Worm (Caenorhabditis elegans) whole organism, L2 larva: ENCODE measurements around the gene sad-1.

Experiments
- C34F6.9 ChIP-seq: fragments of 150-350 bp; optimal IDR thresholded peaks from 2 replicates; lab custom pipeline; 2014; ENCODE audit warnings: missing biosample characterization, missing genetic modification characterization
- F13H6.1 ChIP-seq: sonication (generic microtip); optimal IDR thresholded peaks from 2 replicates; lab custom pipeline; 2016; ENCODE audit warnings: missing genetic modification characterization, missing compliant biosample characterization
- Y55F3AM.14 ChIP-seq: fragments of 200-800 bp; sonication (Bioruptor generic); optimal IDR thresholded peaks from 2 replicates; lab custom pipeline; 2018; ENCODE audit warnings: mild to moderate bottlenecking, missing genetic modification characterization, missing compliant biosample characterization
- ZK546.5 ChIP-seq: sonication (generic microtip); optimal IDR thresholded peaks from 2 replicates; lab custom pipeline; 2017; ENCODE audit warnings: missing biosample characterization, missing genetic modification characterization
- ama-1 ChIP-seq: fragments of 150-350 bp; optimal IDR thresholded peaks from 2 replicates; lab custom pipeline; 2018; ENCODE audit warnings: inconsistent platforms
- blmp-1 ChIP-seq: sonication (generic microtip); optimal IDR thresholded peaks from 2 replicates; lab custom pipeline; 2017; ENCODE audit warnings: missing genetic modification characterization, mild to moderate bottlenecking, missing compliant biosample characterization, antibody characterized with exemption, moderate library complexity; ENCODE audit not compliant: insufficient read depth
- ceh-82 ChIP-seq: fragments of 150-350 bp; optimal IDR thresholded peaks from 2 replicates; lab custom pipeline; 2014; ENCODE audit warnings: missing biosample characterization, missing genetic modification characterization
- crh-2 ChIP-seq: sonication (generic microtip); optimal IDR thresholded peaks from 2 replicates; lab custom pipeline; 2017; ENCODE audit warnings: missing biosample characterization, missing genetic modification characterization
- dmd-4 ChIP-seq: sonication (generic microtip); optimal IDR thresholded peaks from 2 replicates; lab custom pipeline; 2017; ENCODE audit warnings: missing biosample characterization, missing genetic modification characterization
- egl-27 ChIP-seq: sonication (generic microtip); optimal IDR thresholded peaks from 3 replicates; lab custom pipeline; 2017; ENCODE audit warnings: missing biosample characterization, missing genetic modification reagents, missing genetic modification characterization
- fos-1 ChIP-seq: fragments of 150-350 bp; optimal IDR thresholded peaks from 2 replicates; lab custom pipeline; 2014; ENCODE audit warnings: missing biosample characterization, missing genetic modification characterization
- gmeb-1 ChIP-seq: fragments of 150-350 bp; optimal IDR thresholded peaks from 2 replicates; lab custom pipeline; 2014; ENCODE audit warnings: missing biosample characterization, missing genetic modification characterization
- lin-11 ChIP-seq: fragments of 150-350 bp; sonication (generic microtip); optimal IDR thresholded peaks from 2 replicates; lab custom pipeline; 2014; ENCODE audit warnings: missing biosample characterization, missing genetic modification characterization, inconsistent platforms, mixed read lengths
- lin-13 ChIP-seq: fragments of 150-350 bp; optimal IDR thresholded peaks from 2 replicates; lab custom pipeline; 2014; ENCODE audit warnings: missing biosample characterization, missing genetic modification reagents, missing genetic modification characterization
- lsy-2 ChIP-seq, 2 experiments: fragments of 150-350 bp in 1 of 2; sonication (generic microtip) in 1 of 2; optimal IDR thresholded peaks; 2 replicates each; lab custom pipeline; 2014 to 2017; ENCODE audit warnings: missing biosample characterization in 2 of 2, missing genetic modification characterization in 2 of 2
- mab-5 ChIP-seq: fragments of 150-350 bp; optimal IDR thresholded peaks from 2 replicates; lab custom pipeline; 2014; ENCODE audit warnings: missing biosample characterization, missing genetic modification characterization
- mdl-1 ChIP-seq, 2 experiments: fragments of 150-350 bp in 1 of 2; sonication (generic microtip) in 1 of 2; optimal IDR thresholded peaks; 2 replicates each; lab custom pipeline; 2017; ENCODE audit warnings: missing biosample characterization in 2 of 2, missing genetic modification characterization in 2 of 2
- nhr-10 ChIP-seq: sonication (generic microtip); optimal IDR thresholded peaks from 2 replicates; lab custom pipeline; 2017; ENCODE audit warnings: missing biosample characterization, missing genetic modification characterization
- nhr-129 ChIP-seq: fragments of 150-350 bp; optimal IDR thresholded peaks from 2 replicates; lab custom pipeline; 2014; ENCODE audit warnings: missing biosample characterization, missing genetic modification characterization
- nhr-237 ChIP-seq: fragments of 150-350 bp; optimal IDR thresholded peaks from 2 replicates; lab custom pipeline; 2014; ENCODE audit warnings: missing biosample characterization, missing genetic modification characterization
- nhr-6 ChIP-seq: fragments of 150-350 bp; optimal IDR thresholded peaks from 2 replicates; lab custom pipeline; 2014; ENCODE audit warnings: missing biosample characterization, missing genetic modification characterization
- peb-1 ChIP-seq: fragments of 150-350 bp; optimal IDR thresholded peaks from 2 replicates; lab custom pipeline; 2014; ENCODE audit warnings: missing biosample characterization, missing genetic modification characterization
- sem-4 ChIP-seq: fragments of 150-350 bp; optimal IDR thresholded peaks from 2 replicates; lab custom pipeline; 2014; ENCODE audit warnings: missing biosample characterization, missing genetic modification reagents, missing genetic modification characterization
- sma-9 ChIP-seq, 2 experiments: fragments of 150-350 bp in 1 of 2; sonication (generic microtip) in 1 of 2; optimal IDR thresholded peaks; 2 replicates each; lab custom pipeline; 2014 to 2016; ENCODE audit warnings: missing genetic modification characterization in 2 of 2, mild to moderate bottlenecking in 1 of 2, missing biosample characterization in 1 of 2, missing compliant biosample characterization in 1 of 2, missing genetic modification reagents in 1 of 2, moderate library complexity in 1 of 2
- unc-39 ChIP-seq: fragments of 150-350 bp; optimal IDR thresholded peaks from 2 replicates; lab custom pipeline; 2014; ENCODE audit warnings: missing biosample characterization, missing genetic modification characterization
- unc-55 ChIP-seq: fragments of 150-350 bp; sonication (generic microtip); optimal IDR thresholded peaks from 3 replicates; lab custom pipeline; 2014; ENCODE audit warnings: missing biosample characterization, missing genetic modification reagents, missing genetic modification characterization
- unc-62 ChIP-seq: fragments of 150-350 bp; optimal IDR thresholded peaks from 2 replicates; lab custom pipeline; 2014; ENCODE audit warnings: missing biosample characterization, missing genetic modification reagents, missing genetic modification characterization
- zag-1 ChIP-seq: fragments of 150-350 bp; optimal IDR thresholded peaks from 2 replicates; lab custom pipeline; 2014; ENCODE audit warnings: missing biosample characterization, missing genetic modification characterization
- ztf-11 ChIP-seq: sonication (generic microtip); optimal IDR thresholded peaks from 2 replicates; lab custom pipeline; 2017; ENCODE audit warnings: missing biosample characterization, missing genetic modification characterization

Gene sad-1

ce11 chrX:13506043-13506442 lies 5.6 kb upstream of the sad-1 start:
- TF ChIP-seq nhr-129 (tag; lab: Kevin White, UChicago) (peak; percentile 21), peb-1 (tag; lab: Kevin White, UChicago) (no peak)

- TF ChIP-seq C34F6.9 (tag; lab: Kevin White, UChicago) (no peak), dmd-4 (tag; lab: Kevin White, UChicago) (no peak), ama-1 (no peak), peb-1 (tag; lab: Kevin White, UChicago) (no peak), zag-1 (tag; lab: Kevin White, UChicago) (no peak), nhr-10 (tag; lab: Kevin White, UChicago) (no peak), ztf-11 (tag; lab: Kevin White, UChicago) (no peak), Y55F3AM.14 (GFP tag; lab: Kevin White, UChicago) (no peak), unc-55 (GFP tag; lab: Kevin White, UChicago) (no peak), nhr-6 (tag; lab: Kevin White, UChicago) (no peak), lsy-2 (tag; optimal IDR thresholded peaks at IDR 0.05; lab: Kevin White, UChicago) (no peak), gmeb-1 (tag; lab: Kevin White, UChicago) (no peak)
These were observed 4.7 kb upstream of the sad-1 start for ce11 chrX:13505201-13505600.

- TF ChIP-seq unc-39 = no peak
- TF ChIP-seq ZK546.5 (tag; lab: Kevin White, UChicago) = no peak
- TF ChIP-seq fos-1 (tag; lab: Kevin White, UChicago) = no peak
- TF ChIP-seq zag-1 (tag; lab: Kevin White, UChicago) = no peak
- TF ChIP-seq Y55F3AM.14 (GFP tag; lab: Kevin White, UChicago) = no peak
- TF ChIP-seq nhr-237 = no peak
- no peak for TF ChIP-seq peb-1 (tag; lab: Kevin White, UChicago)
- TF ChIP-seq unc-62 (GFP tag; lab: Kevin White, UChicago) = no peak
These were observed 3.4 kb upstream of the sad-1 start for ce11 chrX:13503839-13504238.

ce11 chrX:13502282-13502681 lies 1.8 kb upstream of the sad-1 start:
- peak; percentile 78 for TF ChIP-seq C34F6.9 (tag; lab: Kevin White, UChicago)
- TF ChIP-seq sma-9 (GFP tag; optimal IDR thresholded peaks at IDR 0.05; lab: Kevin White, UChicago) = peak; percentile 49
- no peak for TF ChIP-seq sma-9 (tag; optimal IDR thresholded peaks at IDR 0.05; lab: Kevin White, UChicago)
- peak; percentile 39 for TF ChIP-seq lin-13 (GFP tag; lab: Kevin White, UChicago)
- peak; percentile 53 for TF ChIP-seq nhr-129 (tag; lab: Kevin White, UChicago)
- TF ChIP-seq egl-27 = peak; percentile 21
- TF ChIP-seq Y55F3AM.14 (GFP tag; lab: Kevin White, UChicago) = no peak
- peak; percentile 49 for TF ChIP-seq lin-11 (tag; lab: Kevin White, UChicago)
- TF ChIP-seq ceh-82 = no peak
- TF ChIP-seq unc-62 (GFP tag; lab: Kevin White, UChicago) = no peak
- TF ChIP-seq zag-1 (tag; lab: Kevin White, UChicago) = peak; percentile 71
- peak; percentile 45 for TF ChIP-seq F13H6.1 (tag; lab: Kevin White, UChicago)
- no peak for TF ChIP-seq blmp-1 (tag; lab: Kevin White, UChicago)
- TF ChIP-seq mdl-1 (tag; optimal IDR thresholded peaks at IDR 0.05; lab: Kevin White, UChicago) = peak; percentile 6 to 35
- peak; percentile 70 for TF ChIP-seq unc-55 (GFP tag; lab: Kevin White, UChicago)
- peak in 1 of 2 experiments; percentile 46 for TF ChIP-seq lsy-2 (tag; optimal IDR thresholded peaks at IDR 0.05; lab: Kevin White, UChicago)
- TF ChIP-seq crh-2 = peak; percentile 15
- TF ChIP-seq mab-5 (tag; lab: Kevin White, UChicago) = peak; percentile 4
- peak; percentile 76 for TF ChIP-seq sem-4 (tag; lab: Kevin White, UChicago)

ce11 chrX:13499923-13500322 lies 545 bp downstream of the sad-1 start:
- TF ChIP-seq lsy-2 (tag; optimal IDR thresholded peaks at IDR 0.05; lab: Kevin White, UChicago) (peak in 1 of 2 experiments; percentile 6), crh-2 (peak; percentile 35), peb-1 (tag; lab: Kevin White, UChicago) (no peak)
- TF ChIP-seq, all 48 proteins: peak for 2

ce11 chrX:13499098-13499497 lies 1.4 kb downstream of the sad-1 start:
- TF ChIP-seq sem-4 (tag; lab: Kevin White, UChicago) = peak; percentile 2
- TF ChIP-seq sma-9 (GFP tag; optimal IDR thresholded peaks at IDR 0.05; lab: Kevin White, UChicago) = no peak
- TF ChIP-seq sma-9 (tag; optimal IDR thresholded peaks at IDR 0.05; lab: Kevin White, UChicago) = no peak
